Fruit fly (Drosophila melanogaster) whole organism, pupa: ENCODE data around the gene Pcyt1.

Experiments used
- CG14655 ChIP-seq: fragments of 200-800 bp; sonication (Bioruptor generic); optimal IDR thresholded peaks from 3 replicates; lab custom pipeline; 2017; ENCODE audit warnings: mild to moderate bottlenecking, missing biosample characterization, missing genetic modification reagents, missing genetic modification characterization
- CG17806 ChIP-seq: fragments of 200-800 bp; sonication (Bioruptor generic); optimal IDR thresholded peaks from 2 replicates; lab custom pipeline; 2018; ENCODE audit warnings: missing biosample characterization, mild to moderate bottlenecking, missing genetic modification characterization, moderate library complexity
- CG32121 ChIP-seq: fragments of 200-800 bp; sonication (Bioruptor generic); IDR thresholded peaks from 2 replicates; pipeline ENCODE4 v1.3.6; 2022; ENCODE audit warnings: missing biosample characterization, missing genetic modification characterization
- CG34367 ChIP-seq: fragments of 200-800 bp; sonication (Bioruptor generic); optimal IDR thresholded peaks from 2 replicates; lab custom pipeline; 2018; ENCODE audit warnings: missing biosample characterization, mild to moderate bottlenecking, missing genetic modification characterization
- CG8301 ChIP-seq: fragments of 200-800 bp; sonication (Bioruptor generic); optimal IDR thresholded peaks from 2 replicates; lab custom pipeline; 2018; ENCODE audit warnings: missing biosample characterization, mild to moderate bottlenecking, missing genetic modification characterization
- D1 ChIP-seq: fragments of 200-800 bp; sonication (Bioruptor generic); optimal IDR thresholded peaks from 2 replicates; lab custom pipeline; 2018; ENCODE audit warnings: missing biosample characterization, mild to moderate bottlenecking, missing genetic modification characterization, moderate library complexity
- EcR ChIP-seq: fragments of 200-800 bp; sonication (Bioruptor generic); optimal IDR thresholded peaks from 3 replicates; lab custom pipeline; 2019; ENCODE audit warnings: missing biosample characterization, missing genetic modification characterization, mild to moderate bottlenecking, moderate library complexity, missing genetic modification reagents
- Pif1B ChIP-seq: fragments of 200-800 bp; sonication (Bioruptor generic); optimal IDR thresholded peaks from 3 replicates; lab custom pipeline; 2016; ENCODE audit warnings: missing biosample characterization, missing genetic modification characterization
- Snoo ChIP-seq: fragments of 200-800 bp; sonication (Bioruptor generic); optimal IDR thresholded peaks from 3 replicates; lab custom pipeline; 2017; ENCODE audit warnings: missing biosample characterization, mild to moderate bottlenecking, missing genetic modification characterization, inconsistent platforms
- gl ChIP-seq: fragments of 200-800 bp; sonication (Bioruptor generic); optimal IDR thresholded peaks from 2 replicates; lab custom pipeline; 2018; ENCODE audit warnings: missing biosample characterization, mild to moderate bottlenecking, missing genetic modification characterization
- rn ChIP-seq: fragments of 200-800 bp; sonication (Bioruptor generic); IDR thresholded peaks from 2 replicates; pipeline ENCODE4 v1.3.6; 2022; ENCODE audit warnings: missing biosample characterization, missing genetic modification characterization

DNA sequence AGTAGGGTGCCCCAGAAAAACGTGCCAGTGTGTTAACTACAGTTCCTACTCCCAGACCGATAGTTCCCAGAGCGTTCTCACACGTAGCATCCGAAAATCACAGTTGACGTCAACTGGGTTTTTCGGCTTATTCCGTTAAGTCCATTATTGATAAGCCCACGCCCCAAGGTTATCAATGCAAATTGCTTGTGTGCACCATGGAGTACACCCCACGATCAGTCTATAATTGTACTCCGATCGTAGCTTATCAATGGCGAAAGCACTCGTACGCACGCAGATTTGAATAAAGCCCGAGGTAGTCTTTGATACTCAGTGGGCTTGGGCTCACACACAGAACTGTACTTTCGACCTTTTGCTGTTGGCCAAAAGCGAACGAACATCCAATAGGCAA lies 1.2 kb downstream of the Pcyt1 start:
- no peak for TF ChIP-seq CG14655 (GFP tag; lab: Kevin White, UChicago)
- no peak for TF ChIP-seq CG34367
- TF ChIP-seq CG17806 (tag; lab: Kevin White, UChicago): no peak
- TF ChIP-seq rn (GFP tag; lab: Robert Waterston, UW): no peak
- no peak for TF ChIP-seq EcR (GFP tag; lab: Kevin White, UChicago)
- no peak for TF ChIP-seq CG8301
- no peak for TF ChIP-seq Snoo (tag; lab: Kevin White, UChicago)
- TF ChIP-seq CG32121 (GFP tag; lab: Robert Waterston, UW): no peak
- no peak for TF ChIP-seq D1 (tag; lab: Kevin White, UChicago)
- TF ChIP-seq gl (tag; lab: Kevin White, UChicago): no peak
- no peak for TF ChIP-seq Pif1B
